Fruit fly (Drosophila melanogaster) whole organism, embryonic: ENCODE data around the gene CG13110.

Experiments
- CG10267 ChIP-seq: fragments of 200-800 bp; sonication (Bioruptor generic); optimal IDR thresholded peaks from 2 replicates; lab custom pipeline; 2018; ENCODE audit warnings: missing biosample characterization, mild to moderate bottlenecking, missing genetic modification characterization, moderate library complexity
- CG10366 ChIP-seq: fragments of 200-800 bp; sonication (Bioruptor generic); IDR thresholded peaks from 2 replicates; pipeline ENCODE4 v1.3.6; 2022; ENCODE audit warnings: missing biosample characterization, missing genetic modification characterization
- CG12155 ChIP-seq: fragments of 200-800 bp; sonication (Bioruptor generic); optimal IDR thresholded peaks from 3 replicates; lab custom pipeline; 2016; ENCODE audit warnings: missing biosample characterization, missing genetic modification characterization
- CG12659 ChIP-seq: fragments of 200-800 bp; sonication (Bioruptor generic); optimal IDR thresholded peaks from 3 replicates; lab custom pipeline; 2017; ENCODE audit warnings: mild to moderate bottlenecking, missing biosample characterization, missing genetic modification reagents, missing genetic modification characterization
- CG13894 ChIP-seq: fragments of 200-800 bp; sonication (Bioruptor generic); optimal IDR thresholded peaks from 3 replicates; lab custom pipeline; 2018; ENCODE audit warnings: missing biosample characterization, mild to moderate bottlenecking, missing genetic modification characterization, moderate library complexity
- CG14441 ChIP-seq: fragments of 200-800 bp; sonication (Bioruptor generic); IDR thresholded peaks from 2 replicates; pipeline ENCODE4 v1.3.6; 2022; ENCODE audit warnings: missing biosample characterization, missing genetic modification characterization
- CG14860 ChIP-seq: fragments of 200-800 bp; sonication (Bioruptor generic); IDR thresholded peaks from 3 replicates; pipeline ENCODE4 v1.3.6; 2022; ENCODE audit warnings: missing biosample characterization, missing genetic modification characterization; ENCODE audit not compliant: partially characterized antibody
- CG17186 ChIP-seq: fragments of 200-800 bp; sonication (Bioruptor generic); optimal IDR thresholded peaks from 3 replicates; lab custom pipeline; 2017; ENCODE audit warnings: missing biosample characterization, missing genetic modification reagents, missing genetic modification characterization
- CG3995 ChIP-seq: fragments of 200-800 bp; sonication (Bioruptor generic); optimal IDR thresholded peaks from 3 replicates; lab custom pipeline; 2016; ENCODE audit warnings: missing biosample characterization, missing genetic modification characterization
- CG4282 ChIP-seq: fragments of 200-800 bp; sonication (Bioruptor generic); optimal IDR thresholded peaks from 2 replicates; lab custom pipeline; 2016; ENCODE audit warnings: missing biosample characterization, missing genetic modification characterization
- CG5953 ChIP-seq: fragments of 200-800 bp; sonication (Bioruptor generic); IDR thresholded peaks from 2 replicates; pipeline ENCODE4 v1.3.6; 2022; ENCODE audit warnings: missing biosample characterization, missing genetic modification characterization
- CG6175 ChIP-seq: fragments of 200-800 bp; sonication (Bioruptor generic); IDR thresholded peaks from 3 replicates; pipeline ENCODE4 v1.3.6; 2022; ENCODE audit warnings: missing biosample characterization, missing genetic modification characterization
- CG6791 ChIP-seq: fragments of 200-800 bp; sonication (Bioruptor generic); IDR thresholded peaks from 3 replicates; pipeline ENCODE4 v1.3.6; 2022; ENCODE audit warnings: missing biosample characterization, missing genetic modification characterization; ENCODE audit not compliant: partially characterized antibody
- CG9797 ChIP-seq: fragments of 200-800 bp; sonication (Bioruptor generic); optimal IDR thresholded peaks from 3 replicates; lab custom pipeline; 2018; ENCODE audit warnings: missing biosample characterization, mild to moderate bottlenecking, missing genetic modification characterization
- Dek ChIP-seq: fragments of 200-800 bp; sonication (Bioruptor generic); optimal IDR thresholded peaks from 3 replicates; lab custom pipeline; 2019; ENCODE audit warnings: missing biosample characterization, mild to moderate bottlenecking, missing genetic modification characterization, moderate library complexity
- Dp ChIP-seq: fragments of 200-800 bp; sonication (Bioruptor generic); optimal IDR thresholded peaks from 2 replicates; lab custom pipeline; 2018; ENCODE audit warnings: missing biosample characterization, mild to moderate bottlenecking, missing genetic modification characterization, moderate library complexity
- E2f1 ChIP-seq: fragments of 200-800 bp; sonication (Bioruptor generic); IDR thresholded peaks from 2 replicates; pipeline ENCODE4 v1.3.6; 2022; ENCODE audit warnings: missing biosample characterization, missing genetic modification characterization
- Ets97D ChIP-seq: fragments of 200-800 bp; sonication (Bioruptor generic); optimal IDR thresholded peaks from 3 replicates; lab custom pipeline; 2016; ENCODE audit warnings: missing biosample characterization, missing genetic modification characterization
- Fer1 ChIP-seq: fragments of 200-800 bp; sonication (Bioruptor generic); optimal IDR thresholded peaks from 2 replicates; lab custom pipeline; 2017; ENCODE audit warnings: missing biosample characterization, mild to moderate bottlenecking, missing genetic modification characterization
- H15 ChIP-seq: fragments of 200-800 bp; sonication (Bioruptor generic); IDR thresholded peaks from 3 replicates; pipeline ENCODE4 v1.3.6; 2022; ENCODE audit warnings: missing biosample characterization, missing genetic modification characterization
- HmgD ChIP-seq: fragments of 200-800 bp; sonication (Bioruptor generic); optimal IDR thresholded peaks from 3 replicates; lab custom pipeline; 2016; ENCODE audit warnings: missing biosample characterization, missing genetic modification characterization
- Ptx1 ChIP-seq: fragments of 200-800 bp; sonication (Bioruptor generic); IDR thresholded peaks from 2 replicates; pipeline ENCODE4 v1.3.6; 2022; ENCODE audit warnings: missing biosample characterization, missing genetic modification characterization
- Sox102F ChIP-seq: fragments of 200-800 bp; sonication (Bioruptor generic); optimal IDR thresholded peaks from 2 replicates; lab custom pipeline; 2018; ENCODE audit warnings: missing biosample characterization, mild to moderate bottlenecking, missing genetic modification characterization, moderate library complexity
- Vsx1 ChIP-seq: fragments of 200-800 bp; sonication (Bioruptor generic); optimal IDR thresholded peaks from 2 replicates; lab custom pipeline; 2017; ENCODE audit warnings: missing biosample characterization, mild to moderate bottlenecking, missing genetic modification characterization, missing genetic modification reagents
- abd-A ChIP-seq: fragments of 200-800 bp; sonication (Bioruptor generic); optimal IDR thresholded peaks from 3 replicates; lab custom pipeline; 2019; ENCODE audit warnings: missing biosample characterization, mild to moderate bottlenecking, missing genetic modification characterization, moderate library complexity
- ci ChIP-seq: fragments of 200-800 bp; sonication (Bioruptor generic); IDR thresholded peaks from 3 replicates; pipeline ENCODE4 v1.3.6; 2022; ENCODE audit warnings: missing biosample characterization, missing genetic modification characterization
- crp ChIP-seq, 2 experiments: fragments of 200-800 bp; sonication (Bioruptor generic); optimal IDR thresholded peaks; 2 replicates in 1 of 2; 3 replicates in 1 of 2; lab custom pipeline; 2017; ENCODE audit warnings: missing biosample characterization in 2 of 2, missing genetic modification characterization in 2 of 2, mild to moderate bottlenecking in 1 of 2, moderate library complexity in 1 of 2
- dimm ChIP-seq: fragments of 200-800 bp; sonication (Bioruptor generic); IDR thresholded peaks from 2 replicates; pipeline ENCODE4 v1.3.6; 2022; ENCODE audit warnings: missing biosample characterization, missing genetic modification characterization
- disco-r ChIP-seq: fragments of 200-800 bp; sonication (Bioruptor generic); optimal IDR thresholded peaks from 2 replicates; lab custom pipeline; 2016; ENCODE audit warnings: missing biosample characterization, missing genetic modification characterization
- gfzf ChIP-seq: fragments of 200-800 bp; sonication (Bioruptor generic); optimal IDR thresholded peaks from 2 replicates; lab custom pipeline; 2016; ENCODE audit warnings: missing biosample characterization, mild to moderate bottlenecking, missing genetic modification characterization, moderate library complexity
- hkb ChIP-seq, 2 experiments: fragments of 200-800 bp in 1 of 2; fragments of >200 bp in 1 of 2; sonication (Bioruptor generic) in 1 of 2; IDR thresholded peaks in 1 of 2; optimal IDR thresholded peaks in 1 of 2; 2 replicates each; pipeline versions ENCODE4 v1.3.6 to Lab custom; 2017 to 2022; ENCODE audit warnings: missing biosample characterization in 1 of 2, missing genetic modification characterization in 1 of 2
- jumu ChIP-seq: fragments of 200-800 bp; sonication (Bioruptor generic); optimal IDR thresholded peaks from 3 replicates; lab custom pipeline; 2016; ENCODE audit warnings: missing biosample characterization, missing genetic modification characterization
- mld ChIP-seq: fragments of 200-800 bp; sonication (Bioruptor generic); IDR thresholded peaks from 3 replicates; pipeline ENCODE4 v1.3.6; 2022; ENCODE audit warnings: missing biosample characterization, missing genetic modification characterization; ENCODE audit not compliant: partially characterized antibody
- nerfin-1 ChIP-seq: fragments of 200-800 bp; sonication (Bioruptor generic); optimal IDR thresholded peaks from 3 replicates; lab custom pipeline; 2019; ENCODE audit warnings: missing biosample characterization, mild to moderate bottlenecking, missing genetic modification characterization, moderate library complexity
- nmo ChIP-seq: fragments of 200-800 bp; sonication (Bioruptor generic); optimal IDR thresholded peaks from 2 replicates; lab custom pipeline; 2018; ENCODE audit warnings: missing biosample characterization, mild to moderate bottlenecking, missing genetic modification characterization, moderate library complexity
- phol ChIP-seq: fragments of 200-800 bp; sonication (Bioruptor generic); optimal IDR thresholded peaks from 3 replicates; lab custom pipeline; 2018; ENCODE audit warnings: missing biosample characterization, mild to moderate bottlenecking, missing genetic modification characterization, moderate library complexity
- sd ChIP-seq: fragments of 200-800 bp; sonication (Bioruptor generic); optimal IDR thresholded peaks from 3 replicates; lab custom pipeline; 2018; ENCODE audit warnings: missing biosample characterization, mild to moderate bottlenecking, missing genetic modification characterization, moderate library complexity
- sens ChIP-seq: fragments of 200-800 bp; sonication (Bioruptor generic); peaks from one replicate; lab custom pipeline; 2016; ENCODE audit warnings: missing biosample characterization, missing genetic modification characterization
- sens-2 ChIP-seq: fragments of 200-800 bp; sonication (Bioruptor generic); IDR thresholded peaks from 2 replicates; pipeline ENCODE4 v1.3.6; 2022; ENCODE audit warnings: missing biosample characterization, missing genetic modification characterization
- shn ChIP-seq: fragments of 200-800 bp; sonication (Bioruptor generic); optimal IDR thresholded peaks from 3 replicates; lab custom pipeline; 2016; ENCODE audit warnings: missing biosample characterization, missing genetic modification characterization
- sisA ChIP-seq: fragments of 200-800 bp; sonication (Bioruptor generic); IDR thresholded peaks from 2 replicates; pipeline ENCODE4 v1.3.6; 2022; ENCODE audit warnings: missing biosample characterization, missing genetic modification characterization
- ttk ChIP-seq: fragments of 200-800 bp; sonication (Bioruptor generic); IDR thresholded peaks from 2 replicates; pipeline ENCODE4 v2.1.2; 2022; ENCODE audit warnings: missing biosample characterization, missing genetic modification characterization
- vnd ChIP-seq: fragments of 200-800 bp; sonication (Bioruptor generic); IDR thresholded peaks from 3 replicates; pipeline ENCODE4 v1.3.6; 2022; ENCODE audit warnings: missing biosample characterization, missing genetic modification characterization; ENCODE audit not compliant: partially characterized antibody
- zen2 ChIP-seq: fragments of 200-800 bp; sonication (Bioruptor generic); IDR thresholded peaks from 3 replicates; pipeline ENCODE4 v1.3.6; 2022; ENCODE audit warnings: missing biosample characterization, missing genetic modification characterization; ENCODE audit not compliant: partially characterized antibody

The CG13110 gene

dm6 chr2L:9330628-9331027 is 19.6 kb upstream of the CG13110 start, which contains the start of gene Cks30A (continued):
- no peak for TF ChIP-seq shn (GFP tag; lab: Kevin White, UChicago)
- TF ChIP-seq ttk (GFP tag; lab: Robert Waterston, UW) = no peak
- peak; percentile 85 for TF ChIP-seq Ets97D (GFP tag; lab: Kevin White, UChicago)
- no peak for TF ChIP-seq CG5953 (GFP tag; lab: Robert Waterston, UW)
- TF ChIP-seq crp (GFP tag; optimal IDR thresholded peaks at IDR 0.05; lab: Kevin White, UChicago) = no peak
- TF ChIP-seq gfzf = peak; percentile 99
- no peak for TF ChIP-seq CG14441 (GFP tag; lab: Robert Waterston, UW)
- no peak for TF ChIP-seq Sox102F
- no peak for TF ChIP-seq sens-2 (GFP tag; lab: Robert Waterston, UW)
- no peak for TF ChIP-seq Vsx1 (GFP tag; lab: Kevin White, UChicago)
- no peak for TF ChIP-seq CG10366 (GFP tag; lab: Robert Waterston, UW)
- peak; percentile 50 for TF ChIP-seq CG12155 (GFP tag; lab: Kevin White, UChicago)
- TF ChIP-seq sisA (GFP tag; lab: Robert Waterston, UW) = no peak
- TF ChIP-seq nerfin-1 = peak; percentile 97
- no peak for TF ChIP-seq Ptx1 (GFP tag; lab: Robert Waterston, UW)
- peak; percentile 59 for TF ChIP-seq nmo
- TF ChIP-seq dimm (GFP tag; lab: Robert Waterston, UW) = no peak
- peak; percentile 58 for TF ChIP-seq CG17186 (GFP tag; lab: Kevin White, UChicago)
- peak; percentile 67 for TF ChIP-seq sens (GFP tag; lab: Kevin White, UChicago)
- TF ChIP-seq CG4282 (GFP tag; lab: Kevin White, UChicago) = no peak
- peak; percentile 75 for TF ChIP-seq HmgD
- TF ChIP-seq zen2 (GFP tag; lab: Robert Waterston, UW) = no peak
- TF ChIP-seq E2f1 (GFP tag; lab: Robert Waterston, UW) = no peak
- TF ChIP-seq mld (GFP tag; lab: Robert Waterston, UW) = 0 out of 3 replicates have a peak, but pooled peaks have one; percentile 58
- no peak for TF ChIP-seq Fer1
- TF ChIP-seq hkb (optimal IDR thresholded peaks at IDR 0.05; lab: Kevin White, UChicago) = peak; percentile 15
- TF ChIP-seq hkb (GFP tag; IDR thresholded peaks at IDR 0.05; lab: Robert Waterston, UW) = no peak
- no peak for TF ChIP-seq CG13894 (tag; lab: Kevin White, UChicago)
- TF ChIP-seq disco-r (GFP tag; lab: Kevin White, UChicago) = no peak
- TF ChIP-seq vnd = 0 out of 3 replicates have a peak, but pooled peaks have one; percentile 17
- TF ChIP-seq Dek (tag; lab: Kevin White, UChicago) = no peak
- TF ChIP-seq phol (tag; lab: Kevin White, UChicago) = no peak
- TF ChIP-seq CG14860 = peak; percentile 56
- peak; percentile 95 for TF ChIP-seq CG9797 (GFP tag; lab: Kevin White, UChicago)
- peak; percentile 16 for TF ChIP-seq CG12659 (GFP tag; lab: Kevin White, UChicago)
- TF ChIP-seq CG3995 (GFP tag; lab: Kevin White, UChicago) = peak; percentile 31
- peak; percentile 20 for TF ChIP-seq jumu
- TF ChIP-seq CG6791 = peak; percentile 57; the same call in 2 of the 3 replicates
- TF ChIP-seq abd-A = no peak
- TF ChIP-seq sd (tag; lab: Kevin White, UChicago) = peak; percentile 71
- TF ChIP-seq ci (GFP tag; lab: Robert Waterston, UW) = no peak
- TF ChIP-seq H15 (GFP tag; lab: Robert Waterston, UW) = no peak
- no peak for TF ChIP-seq CG6175 (GFP tag; lab: Robert Waterston, UW)
- TF ChIP-seq CG10267 = peak; percentile 62
- TF ChIP-seq Dp (GFP tag; lab: Kevin White, UChicago) = peak; percentile 100
